Worm (Caenorhabditis elegans) whole organism, late embryonic: ENCODE data around the gene alh-5.

Experiments
- K02D7.2 ChIP-seq: sonication (generic microtip); optimal IDR thresholded peaks from 2 replicates; lab custom pipeline; 2017; ENCODE audit warnings: mild to moderate bottlenecking, missing genetic modification characterization, missing compliant biosample characterization
- ceh-18 ChIP-seq: sonication (generic microtip); optimal IDR thresholded peaks from 2 replicates; lab custom pipeline; 2016; ENCODE audit warnings: missing genetic modification characterization, missing compliant biosample characterization
- ceh-2 ChIP-seq: sonication (generic microtip); optimal IDR thresholded peaks from 2 replicates; lab custom pipeline; 2016; ENCODE audit warnings: missing genotype, missing genetic modification characterization, missing compliant biosample characterization
- ceh-24 ChIP-seq: sonication (generic microtip); optimal IDR thresholded peaks from 2 replicates; lab custom pipeline; 2016; ENCODE audit warnings: mild to moderate bottlenecking, missing genetic modification characterization, missing compliant biosample characterization
- dve-1 ChIP-seq: sonication (generic microtip); optimal IDR thresholded peaks from 2 replicates; lab custom pipeline; 2017; ENCODE audit warnings: antibody characterized with exemption, mild to moderate bottlenecking, missing genetic modification characterization, missing compliant biosample characterization
- ets-4 ChIP-seq: sonication (generic microtip); optimal IDR thresholded peaks from 2 replicates; lab custom pipeline; 2016; ENCODE audit warnings: missing genetic modification characterization, missing compliant biosample characterization
- fkh-10 ChIP-seq: fragments of 150-350 bp; optimal IDR thresholded peaks from 2 replicates; lab custom pipeline; 2014; ENCODE audit warnings: missing biosample characterization, missing genetic modification reagents, missing genetic modification characterization
- gmeb-2 ChIP-seq: sonication (generic microtip); optimal IDR thresholded peaks from 2 replicates; lab custom pipeline; 2016; ENCODE audit warnings: missing genetic modification characterization, inconsistent platforms, missing compliant biosample characterization
- nhr-11 ChIP-seq: fragments of 150-350 bp; optimal IDR thresholded peaks from 2 replicates; lab custom pipeline; 2014; ENCODE audit warnings: missing biosample characterization, missing genetic modification characterization
- pag-3 ChIP-seq: sonication (generic microtip); optimal IDR thresholded peaks from 2 replicates; lab custom pipeline; 2016; ENCODE audit warnings: missing compliant biosample characterization, missing genetic modification characterization, borderline replicate concordance
- pat-9 ChIP-seq: fragments of 200-800 bp; sonication (Bioruptor generic); optimal IDR thresholded peaks from 2 replicates; lab custom pipeline; 2018; ENCODE audit warnings: mild to moderate bottlenecking, missing genetic modification characterization, moderate library complexity, missing compliant biosample characterization
- tbx-2 ChIP-seq: sonication (generic microtip); optimal IDR thresholded peaks from 2 replicates; lab custom pipeline; 2016; ENCODE audit warnings: missing genetic modification characterization, missing compliant biosample characterization
- ttx-3 ChIP-seq: sonication (generic microtip); optimal IDR thresholded peaks from 2 replicates; lab custom pipeline; 2016; ENCODE audit warnings: missing genetic modification reagents, missing genetic modification characterization, missing compliant biosample characterization
- unc-55 ChIP-seq: sonication (generic microtip); optimal IDR thresholded peaks from 2 replicates; lab custom pipeline; 2017; ENCODE audit warnings: missing biosample characterization, missing genetic modification reagents, missing genetic modification characterization

DNA sequence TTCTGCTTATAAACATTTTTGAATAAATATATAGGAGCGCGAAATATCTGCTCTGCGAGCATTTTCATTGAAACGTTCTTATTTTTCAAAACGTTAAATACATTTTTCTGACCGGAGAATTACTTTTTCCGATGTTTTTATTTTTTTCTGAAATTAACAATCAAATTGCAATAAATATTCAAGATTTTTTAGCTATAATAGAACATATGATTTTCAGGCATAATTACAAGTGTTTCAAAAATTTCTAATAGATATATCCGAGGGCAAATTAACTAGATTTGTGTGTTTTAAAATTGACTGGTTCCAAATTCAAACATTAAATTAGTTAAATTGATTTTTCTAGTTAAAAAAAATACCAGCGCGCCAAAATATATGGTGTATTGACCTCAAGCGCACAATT is 20.4 kb downstream of the alh-5 start, which contains the start of gene T08B1.4:
- no peak for TF ChIP-seq pat-9 (tag; lab: Kevin White, UChicago)
- TF ChIP-seq K02D7.2 (tag; lab: Kevin White, UChicago): no peak
- TF ChIP-seq ttx-3 (tag; lab: Kevin White, UChicago): no peak
- TF ChIP-seq ceh-18: no peak
- no peak for TF ChIP-seq tbx-2
- TF ChIP-seq dve-1 (tag; lab: Kevin White, UChicago): no peak
- no peak for TF ChIP-seq ceh-24 (tag; lab: Kevin White, UChicago)
- no peak for TF ChIP-seq unc-55
- no peak for TF ChIP-seq gmeb-2 (tag; lab: Kevin White, UChicago)
- TF ChIP-seq ceh-2: no peak
- TF ChIP-seq pag-3: no peak
- no peak for TF ChIP-seq nhr-11 (tag; lab: Kevin White, UChicago)
- TF ChIP-seq ets-4 (tag; lab: Kevin White, UChicago): no peak
- TF ChIP-seq fkh-10 (GFP tag; lab: Kevin White, UChicago): no peak
